Worm (Caenorhabditis elegans) whole organism, L4 larva: ENCODE results near the gene bbs-5.

Experiments
- F26F4.8 ChIP-seq: fragments of 200-800 bp; sonication (Bioruptor generic); conservative IDR thresholded peaks from 2 replicates; pipeline ENCODE4 v1.3.6; 2022; ENCODE audit warnings: missing genetic modification characterization, missing compliant biosample characterization
- F37D6.2 ChIP-seq: sonication (generic microtip); optimal IDR thresholded peaks from 2 replicates; lab custom pipeline; 2016; ENCODE audit warnings: mild to moderate bottlenecking, missing genetic modification characterization, missing compliant biosample characterization
- T20F7.1 ChIP-seq: fragments of 200-800 bp; sonication (Bioruptor generic); optimal IDR thresholded peaks from 2 replicates; lab custom pipeline; 2018; ENCODE audit warnings: mild to moderate bottlenecking, missing genetic modification characterization, missing compliant biosample characterization
- Y105C5A.15 ChIP-seq: fragments of 200-800 bp; sonication (Bioruptor generic); IDR thresholded peaks from 2 replicates; pipeline ENCODE4 v1.3.6; 2022; ENCODE audit warnings: missing genetic modification characterization, missing compliant biosample characterization
- aha-1 ChIP-seq: fragments of 150-350 bp; peaks from one replicate; lab custom pipeline; 2014; ENCODE audit warnings: missing biosample characterization, missing genetic modification characterization
- arid-1 ChIP-seq: fragments of 200-800 bp; sonication (Bioruptor generic); conservative IDR thresholded peaks from 2 replicates; pipeline ENCODE4 v1.3.6; 2022; ENCODE audit warnings: missing genetic modification reagents, missing genetic modification characterization, missing compliant biosample characterization
- ceh-32 ChIP-seq: sonication (generic microtip); optimal IDR thresholded peaks from 2 replicates; lab custom pipeline; 2016; ENCODE audit warnings: mild to moderate bottlenecking, missing genetic modification characterization, missing compliant biosample characterization; ENCODE audit not compliant: poor library complexity
- ceh-44 ChIP-seq: fragments of 200-800 bp; sonication (Bioruptor generic); IDR thresholded peaks from 2 replicates; pipeline ENCODE4 v1.3.6; 2022; ENCODE audit warnings: missing genetic modification reagents, missing genetic modification characterization, missing compliant biosample characterization
- daf-16 ChIP-seq, 3 experiments: sonication (generic microtip); optimal IDR thresholded peaks; 2 replicates each; lab custom pipeline; 2016 to 2017; ENCODE audit warnings: missing genetic modification characterization in 3 of 3, missing genetic modification reagents in 3 of 3, mild to moderate bottlenecking in 2 of 3, missing compliant biosample characterization in 2 of 3, missing biosample characterization in 1 of 3, moderate library complexity in 1 of 3
- daf-8 ChIP-seq: fragments of 200-800 bp; sonication (Bioruptor generic); IDR thresholded peaks from 2 replicates; pipeline ENCODE4 v1.3.6; 2022; ENCODE audit warnings: missing genetic modification characterization, missing compliant biosample characterization
- dmd-6 ChIP-seq: fragments of 200-800 bp; sonication (Bioruptor generic); IDR thresholded peaks from 2 replicates; pipeline ENCODE4 v1.3.6; 2022; ENCODE audit warnings: missing genetic modification reagents, missing genetic modification characterization, missing compliant biosample characterization
- dpl-1 ChIP-seq: fragments of 150-350 bp; optimal IDR thresholded peaks from 2 replicates; lab custom pipeline; 2014; ENCODE audit warnings: missing biosample characterization, missing genetic modification reagents, missing genetic modification characterization
- duxl-1 ChIP-seq: sonication (generic microtip); optimal IDR thresholded peaks from 2 replicates; lab custom pipeline; 2016; ENCODE audit warnings: mild to moderate bottlenecking, missing genetic modification characterization, moderate library complexity, missing compliant biosample characterization; ENCODE audit not compliant: poor library complexity
- hlh-11 ChIP-seq: fragments of 200-800 bp; sonication (Bioruptor generic); optimal IDR thresholded peaks from 2 replicates; lab custom pipeline; 2018; ENCODE audit warnings: mild to moderate bottlenecking, missing genetic modification characterization, missing compliant biosample characterization
- hlh-30 ChIP-seq: sonication (generic microtip); optimal IDR thresholded peaks from 2 replicates; lab custom pipeline; 2017; ENCODE audit warnings: antibody characterized with exemption, mild to moderate bottlenecking, missing genetic modification characterization, missing compliant biosample characterization; ENCODE audit not compliant: insufficient read depth
- lim-7 ChIP-seq: fragments of 200-800 bp; sonication (Bioruptor generic); IDR thresholded peaks from 2 replicates; pipeline ENCODE4 v1.3.6; 2022; ENCODE audit warnings: missing genetic modification characterization, missing compliant biosample characterization
- lin-1 ChIP-seq: fragments of 200-800 bp; sonication (Bioruptor generic); IDR thresholded peaks from 2 replicates; pipeline ENCODE4 v1.3.6; 2022; ENCODE audit warnings: missing genetic modification reagents, missing genetic modification characterization, missing compliant biosample characterization
- lin-39 ChIP-seq: fragments of 150-350 bp; optimal IDR thresholded peaks from 2 replicates; lab custom pipeline; 2014; ENCODE audit warnings: missing biosample characterization, missing genetic modification reagents, missing genetic modification characterization
- lsy-2 ChIP-seq, 2 experiments: fragments of 150-350 bp in 1 of 2; sonication (generic microtip) in 1 of 2; optimal IDR thresholded peaks; 2 replicates each; lab custom pipeline; 2014 to 2017; ENCODE audit warnings: missing biosample characterization in 2 of 2, missing genetic modification characterization in 2 of 2
- mdl-1 ChIP-seq, 2 experiments: fragments of 150-350 bp in 1 of 2; sonication (generic microtip) in 1 of 2; optimal IDR thresholded peaks; 2 replicates each; lab custom pipeline; 2014 to 2017; ENCODE audit warnings: missing biosample characterization in 2 of 2, missing genetic modification characterization in 2 of 2
- mxl-2 ChIP-seq: fragments of 200-800 bp; sonication (Bioruptor generic); conservative IDR thresholded peaks from 2 replicates; pipeline ENCODE4 v1.3.6; 2022; ENCODE audit warnings: missing genetic modification reagents, missing genetic modification characterization, missing compliant biosample characterization
- mxl-3 ChIP-seq: fragments of 200-800 bp; sonication (Bioruptor generic); optimal IDR thresholded peaks from 2 replicates; lab custom pipeline; 2018; ENCODE audit warnings: mild to moderate bottlenecking, missing genetic modification characterization, missing compliant biosample characterization
- nhr-237 ChIP-seq: sonication (generic microtip); optimal IDR thresholded peaks from 2 replicates; lab custom pipeline; 2017; ENCODE audit warnings: missing biosample characterization, missing genetic modification characterization
- nhr-25 ChIP-seq: sonication (generic microtip); optimal IDR thresholded peaks from 2 replicates; lab custom pipeline; 2017; ENCODE audit warnings: missing genetic modification characterization, mild to moderate bottlenecking, missing compliant biosample characterization, antibody characterized with exemption, moderate library complexity, borderline replicate concordance; ENCODE audit not compliant: insufficient read depth
- nhr-28 ChIP-seq: fragments of 150-350 bp; optimal IDR thresholded peaks from 2 replicates; lab custom pipeline; 2014; ENCODE audit warnings: missing biosample characterization, missing genetic modification characterization
- nhr-42 ChIP-seq: fragments of 200-800 bp; sonication (Bioruptor generic); IDR thresholded peaks from 2 replicates; pipeline ENCODE4 v1.3.6; 2022; ENCODE audit warnings: missing genetic modification characterization, missing compliant biosample characterization
- nhr-76 ChIP-seq: fragments of 150-350 bp; optimal IDR thresholded peaks from 2 replicates; lab custom pipeline; 2014; ENCODE audit warnings: missing biosample characterization, missing genetic modification characterization
- nhr-77 ChIP-seq: fragments of 150-350 bp; optimal IDR thresholded peaks from 2 replicates; lab custom pipeline; 2014; ENCODE audit warnings: missing biosample characterization, missing genetic modification characterization
- php-3 ChIP-seq: fragments of 200-800 bp; sonication (Bioruptor generic); IDR thresholded peaks from 2 replicates; pipeline ENCODE4 v1.3.6; 2022; ENCODE audit warnings: missing genetic modification reagents, missing genetic modification characterization, missing compliant biosample characterization
- unc-62 ChIP-seq, 3 experiments: fragments of 150-350 bp in 1 of 3; sonication (generic microtip); optimal IDR thresholded peaks in 2 of 3; peaks in 1 of 3; 1 replicate in 1 of 3; 2 replicates in 2 of 3; lab custom pipeline; 2014 to 2017; ENCODE audit warnings: missing biosample characterization in 3 of 3, missing genetic modification characterization in 3 of 3, missing genetic modification reagents in 3 of 3, missing genotype in 1 of 3
- vab-7 ChIP-seq: fragments of 200-800 bp; sonication (Bioruptor generic); IDR thresholded peaks from 2 replicates; pipeline ENCODE4 v1.3.6; 2022; ENCODE audit warnings: missing genetic modification reagents, missing genetic modification characterization, missing compliant biosample characterization

The bbs-5 gene

DNA sequence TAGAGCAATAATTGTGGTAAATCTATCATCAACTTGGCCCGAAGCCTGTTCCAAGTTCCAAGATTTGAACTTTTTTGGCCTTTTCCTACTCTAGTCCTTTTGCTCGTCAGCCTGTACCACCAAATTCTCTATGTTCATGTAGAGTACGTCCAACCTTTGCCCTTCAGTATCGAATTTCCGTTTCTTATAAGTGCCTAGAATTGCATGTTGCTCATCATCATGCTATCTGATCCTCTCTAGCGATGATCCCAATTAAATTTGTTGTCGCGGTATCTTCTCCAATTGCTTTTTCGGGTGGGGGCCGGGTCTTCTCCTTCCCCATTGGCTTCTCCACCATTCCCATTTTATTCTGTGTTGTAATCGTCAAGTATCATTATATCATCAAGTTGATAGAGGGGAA, 32.4 kb upstream of the bbs-5 start:
- TF ChIP-seq mxl-3 (GFP tag; lab: Kevin White, UChicago): no peak
- TF ChIP-seq mdl-1 (tag; optimal IDR thresholded peaks at IDR 0.05; lab: Kevin White, UChicago): no peak
- TF ChIP-seq lin-39 (tag; lab: Kevin White, UChicago): no peak
- no peak for TF ChIP-seq arid-1 (GFP tag; lab: Robert Waterston, UW)
- no peak for TF ChIP-seq lim-7
- TF ChIP-seq ceh-32 (tag; lab: Kevin White, UChicago): no peak
- TF ChIP-seq unc-62 (GFP tag; optimal IDR thresholded peaks at IDR 0.05 in 1 of 2; lab: Kevin White, UChicago): peak in 1 of 2 experiments; percentile 94
- no peak for TF ChIP-seq unc-62 (tag; optimal IDR thresholded peaks at IDR 0.05; lab: Kevin White, UChicago)
- TF ChIP-seq, all 104 proteins: peak for 1

DNA sequence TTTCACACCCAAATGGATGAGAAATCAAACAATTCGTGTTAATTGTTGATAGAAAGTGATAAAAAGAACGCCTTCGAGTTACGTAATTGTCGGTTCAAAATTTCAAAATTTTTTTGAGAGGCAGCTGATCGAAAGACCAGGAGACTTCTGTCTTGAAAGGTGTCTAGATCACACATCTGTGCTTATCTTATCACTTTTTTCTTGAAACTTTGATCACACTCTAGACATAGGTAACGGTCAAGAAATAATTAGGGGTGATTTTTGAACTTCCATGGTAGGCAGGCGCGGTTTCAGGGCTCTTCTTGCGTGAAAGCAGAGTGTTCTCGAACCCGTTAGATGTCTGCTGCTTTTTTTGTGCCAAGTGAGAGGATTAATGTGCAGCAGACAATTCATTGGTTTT, 31.8 kb upstream of the bbs-5 start:
- TF ChIP-seq lsy-2 (tag; optimal IDR thresholded peaks at IDR 0.05; lab: Kevin White, UChicago) (no peak), mdl-1 (tag; optimal IDR thresholded peaks at IDR 0.05; lab: Kevin White, UChicago) (no peak), hlh-30 (tag; lab: Kevin White, UChicago) (peak; percentile 25), nhr-76 (tag; lab: Kevin White, UChicago) (no peak), lim-7 (0 out of 2 replicates have a peak, but pooled peaks have one; percentile 42), F37D6.2 (tag; lab: Kevin White, UChicago) (no peak), T20F7.1 (GFP tag; lab: Kevin White, UChicago) (no peak), php-3 (GFP tag; lab: Robert Waterston, UW) (no peak), nhr-237 (tag; lab: Kevin White, UChicago) (no peak), dmd-6 (peak; percentile 35), lin-1 (no peak), nhr-77 (tag; lab: Kevin White, UChicago) (no peak), dpl-1 (GFP tag; lab: Kevin White, UChicago) (no peak), ceh-44 (no peak), daf-16 (GFP tag; optimal IDR thresholded peaks at IDR 0.05; lab: Kevin White, UChicago) (no peak), daf-16 (tag; optimal IDR thresholded peaks at IDR 0.05; lab: Kevin White, UChicago) (no peak), F26F4.8 (no peak), daf-8 (GFP tag; lab: Robert Waterston, UW) (no peak), nhr-25 (no peak), mxl-2 (GFP tag; lab: Robert Waterston, UW) (no peak), duxl-1 (tag; lab: Kevin White, UChicago) (no peak)
- TF ChIP-seq, all 104 proteins: peak for 3

DNA sequence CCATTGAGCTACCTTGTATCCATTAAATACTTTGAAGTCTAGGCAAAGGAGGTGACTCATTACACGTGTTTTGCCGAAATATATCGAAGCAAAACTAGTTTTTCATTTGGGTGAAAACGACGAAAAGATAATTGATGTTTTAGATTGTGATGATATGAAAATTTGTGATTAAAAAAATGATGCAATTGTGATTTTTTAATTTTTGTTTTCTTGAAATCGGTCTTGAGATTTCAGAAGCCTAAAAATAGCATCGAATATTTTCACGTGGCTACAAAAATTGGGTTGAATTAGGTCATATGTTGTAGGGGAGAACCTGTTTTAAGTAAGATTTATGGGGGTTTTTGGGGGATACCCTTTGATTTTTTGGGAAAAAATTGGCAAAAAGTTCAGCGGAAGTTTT, 29.0 kb upstream of the bbs-5 start:
- TF ChIP-seq hlh-30 (tag; lab: Kevin White, UChicago) (peak; percentile 52), mdl-1 (tag; optimal IDR thresholded peaks at IDR 0.05; lab: Kevin White, UChicago) (peak in 1 of 2 experiments; percentile 62), nhr-28 (peak; percentile 46), nhr-42 (GFP tag; lab: Robert Waterston, UW) (no peak), hlh-11 (tag; lab: Kevin White, UChicago) (peak; percentile 6), mxl-3 (GFP tag; lab: Kevin White, UChicago) (peak; percentile 26), nhr-25 (no peak), aha-1 (tag; lab: Kevin White, UChicago) (peak; percentile 74), lsy-2 (tag; optimal IDR thresholded peaks at IDR 0.05; lab: Kevin White, UChicago) (peak in 1 of 2 experiments; percentile 20)

DNA sequence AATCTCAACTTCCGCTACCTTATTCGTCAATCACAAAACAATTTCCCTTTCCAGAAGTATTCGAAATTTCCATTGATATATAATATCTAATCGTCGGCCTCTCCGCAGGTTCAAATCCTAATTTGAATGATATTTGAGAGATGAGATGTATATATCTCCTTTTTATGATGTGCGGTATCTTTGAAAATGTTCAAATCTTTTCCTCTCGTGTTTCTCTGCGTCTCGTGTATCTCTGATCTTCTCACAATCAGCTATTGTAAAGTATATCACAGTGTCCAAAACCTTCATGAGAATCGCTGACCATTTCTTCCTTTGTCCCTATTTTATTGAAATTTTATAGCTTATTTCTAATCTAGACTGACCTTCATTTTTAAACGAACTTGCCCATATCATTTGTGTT, 28.2 kb upstream of the bbs-5 start:
- TF ChIP-seq vab-7 (GFP tag; lab: Robert Waterston, UW): no peak
- TF ChIP-seq Y105C5A.15 (GFP tag; lab: Robert Waterston, UW): no peak
- TF ChIP-seq mdl-1 (tag; optimal IDR thresholded peaks at IDR 0.05; lab: Kevin White, UChicago): peak in 1 of 2 experiments; percentile 9
- peak in 1 of 2 experiments; percentile 75 for TF ChIP-seq unc-62 (GFP tag; optimal IDR thresholded peaks at IDR 0.05 in 1 of 2; lab: Kevin White, UChicago)
- TF ChIP-seq unc-62 (tag; optimal IDR thresholded peaks at IDR 0.05; lab: Kevin White, UChicago): no peak
- TF ChIP-seq daf-8 (GFP tag; lab: Robert Waterston, UW): no peak
